Fruit fly (Drosophila melanogaster) whole organism, embryonic: ENCODE data around the gene CG12123.
A peak's percentile ranks its signal among the peaks of the same experiment; 100 is the strongest.

ENCODE experiments used
- B-H2 ChIP-seq: fragments of 200-800 bp; sonication (Bioruptor generic); optimal IDR thresholded peaks from 2 replicates; lab custom pipeline; 2018; ENCODE audit warnings: missing biosample characterization, mild to moderate bottlenecking, missing genetic modification characterization
- CG10543 ChIP-seq: fragments of 200-800 bp; sonication (Bioruptor generic); optimal IDR thresholded peaks from 3 replicates; lab custom pipeline; 2017; ENCODE audit warnings: missing biosample characterization, mild to moderate bottlenecking, missing genetic modification characterization, moderate library complexity
- CG12219 ChIP-seq: fragments of 200-800 bp; sonication (Bioruptor generic); optimal IDR thresholded peaks from 3 replicates; lab custom pipeline; 2018; ENCODE audit warnings: missing biosample characterization, mild to moderate bottlenecking, missing genetic modification characterization
- CG1233 ChIP-seq: fragments of 200-800 bp; sonication (Bioruptor generic); optimal IDR thresholded peaks from 4 replicates; lab custom pipeline; 2018; ENCODE audit warnings: missing biosample characterization, mild to moderate bottlenecking, missing genetic modification characterization
- CG15073 ChIP-seq: fragments of 200-800 bp; sonication (Bioruptor generic); optimal IDR thresholded peaks from 2 replicates; lab custom pipeline; 2016; ENCODE audit warnings: missing biosample characterization, missing genetic modification characterization
- CG15479 ChIP-seq: fragments of 200-800 bp; sonication (Bioruptor generic); optimal IDR thresholded peaks from 3 replicates; lab custom pipeline; 2019; ENCODE audit warnings: missing biosample characterization, mild to moderate bottlenecking, missing genetic modification characterization, moderate library complexity
- CG17385 ChIP-seq: fragments of 200-800 bp; sonication (Bioruptor generic); optimal IDR thresholded peaks from 3 replicates; lab custom pipeline; 2018; ENCODE audit warnings: missing biosample characterization, mild to moderate bottlenecking, missing genetic modification characterization
- CG2678 ChIP-seq: fragments of 200-800 bp; sonication (Bioruptor generic); optimal IDR thresholded peaks from 3 replicates; lab custom pipeline; 2019; ENCODE audit warnings: missing biosample characterization, mild to moderate bottlenecking, missing genetic modification characterization, moderate library complexity
- CG3163 ChIP-seq: fragments of 200-800 bp; sonication (Bioruptor generic); optimal IDR thresholded peaks from 3 replicates; lab custom pipeline; 2016; ENCODE audit warnings: missing biosample characterization, missing genetic modification characterization
- CG32767 ChIP-seq: fragments of 200-800 bp; sonication (Bioruptor generic); IDR thresholded peaks from 2 replicates; pipeline ENCODE4 v1.3.6; 2022; ENCODE audit warnings: missing biosample characterization, missing genetic modification characterization
- CG4360 ChIP-seq: fragments of 200-800 bp; sonication (Bioruptor generic); IDR thresholded peaks from 2 replicates; pipeline ENCODE4 v1.3.6; 2022; ENCODE audit warnings: missing biosample characterization, missing genetic modification characterization
- CG4730 ChIP-seq: fragments of 200-800 bp; sonication (Bioruptor generic); IDR thresholded peaks from 2 replicates; pipeline ENCODE4 v1.3.6; 2022; ENCODE audit warnings: missing biosample characterization, missing genetic modification characterization
- CG4820 ChIP-seq: fragments of 200-800 bp; sonication (Bioruptor generic); optimal IDR thresholded peaks from 3 replicates; lab custom pipeline; 2016; ENCODE audit warnings: missing biosample characterization, missing genetic modification characterization
- CG6683 ChIP-seq: fragments of 200-800 bp; sonication (Bioruptor generic); optimal IDR thresholded peaks from 2 replicates; lab custom pipeline; 2017; ENCODE audit warnings: missing biosample characterization, mild to moderate bottlenecking, missing genetic modification characterization, missing genetic modification reagents
- CG6854 ChIP-seq: fragments of 200-800 bp; sonication (Bioruptor generic); optimal IDR thresholded peaks from 3 replicates; lab custom pipeline; 2017; ENCODE audit warnings: missing biosample characterization, mild to moderate bottlenecking, missing genetic modification characterization
- CG7745 ChIP-seq: fragments of 200-800 bp; sonication (Bioruptor generic); optimal IDR thresholded peaks from 2 replicates; lab custom pipeline; 2018; ENCODE audit warnings: missing biosample characterization, mild to moderate bottlenecking, missing genetic modification characterization, moderate library complexity
- CG7987 ChIP-seq: fragments of 200-800 bp; sonication (Bioruptor generic); optimal IDR thresholded peaks from 2 replicates; lab custom pipeline; 2018; ENCODE audit warnings: missing biosample characterization, mild to moderate bottlenecking, missing genetic modification characterization, moderate library complexity
- CG9817 ChIP-seq: fragments of 200-800 bp; sonication (Bioruptor generic); optimal IDR thresholded peaks from 2 replicates; lab custom pipeline; 2018; ENCODE audit warnings: missing biosample characterization, mild to moderate bottlenecking, missing genetic modification characterization, moderate library complexity
- D ChIP-seq, 2 experiments: fragments of 200-800 bp in 1 of 2; fragments of >200 bp in 1 of 2; sonication (Bioruptor generic) in 1 of 2; optimal IDR thresholded peaks; 2 replicates in 1 of 2; 3 replicates in 1 of 2; lab custom pipeline; 2017; ENCODE audit warnings: mild to moderate bottlenecking in 1 of 2, missing biosample characterization in 1 of 2, missing genetic modification characterization in 1 of 2, missing genetic modification reagents in 1 of 2
- H2.0 ChIP-seq: fragments of 200-800 bp; sonication (Bioruptor generic); IDR thresholded peaks from 2 replicates; pipeline ENCODE4 v1.3.6; 2022; ENCODE audit warnings: missing biosample characterization, missing genetic modification characterization
- Med ChIP-seq: fragments of 200-800 bp; sonication (Bioruptor generic); peaks from one replicate; lab custom pipeline; 2016; ENCODE audit warnings: missing biosample characterization, missing genetic modification characterization, mild to moderate bottlenecking, inconsistent platforms, moderate library complexity
- Pdp1 ChIP-seq, 2 experiments: fragments of 200-800 bp; sonication (Bioruptor generic); optimal IDR thresholded peaks; 3 replicates each; lab custom pipeline; 2016; ENCODE audit warnings: missing biosample characterization in 2 of 2, missing genetic modification characterization in 2 of 2, mild to moderate bottlenecking in 1 of 2, moderate library complexity in 1 of 2
- Rfx ChIP-seq: fragments of 200-800 bp; sonication (Bioruptor generic); IDR thresholded peaks from 2 replicates; pipeline ENCODE4 v1.3.6; 2022; ENCODE audit warnings: missing biosample characterization, missing genetic modification characterization
- Trl ChIP-seq, 3 experiments: fragments of >200 bp in 2 of 3; fragments of 200-800 bp in 1 of 3; sonication (Bioruptor generic) in 1 of 3; optimal IDR thresholded peaks; 2 replicates in 1 of 3; 3 replicates in 2 of 3; lab custom pipeline; 2016 to 2017; ENCODE audit warnings: missing biosample characterization in 1 of 3, missing genetic modification characterization in 1 of 3
- Xbp1 ChIP-seq: fragments of 200-800 bp; sonication (Bioruptor generic); optimal IDR thresholded peaks from 3 replicates; lab custom pipeline; 2016; ENCODE audit warnings: missing biosample characterization, mild to moderate bottlenecking, missing genetic modification characterization
- abd-A ChIP-seq: fragments of 200-800 bp; sonication (Bioruptor generic); optimal IDR thresholded peaks from 3 replicates; lab custom pipeline; 2019; ENCODE audit warnings: missing biosample characterization, mild to moderate bottlenecking, missing genetic modification characterization, moderate library complexity
- bsh ChIP-seq, 2 experiments: fragments of 200-800 bp; sonication (Bioruptor generic); optimal IDR thresholded peaks; 2 replicates each; lab custom pipeline; 2017 to 2018; ENCODE audit warnings: mild to moderate bottlenecking in 2 of 2, missing biosample characterization in 2 of 2, missing genetic modification characterization in 2 of 2, moderate library complexity in 1 of 2
- cg ChIP-seq: fragments of 200-800 bp; sonication (Bioruptor generic); optimal IDR thresholded peaks from 3 replicates; lab custom pipeline; 2019; ENCODE audit warnings: missing biosample characterization, mild to moderate bottlenecking, missing genetic modification characterization, moderate library complexity
- cwo ChIP-seq: fragments of 200-800 bp; sonication (Bioruptor generic); optimal IDR thresholded peaks from 3 replicates; lab custom pipeline; 2017; ENCODE audit warnings: missing biosample characterization, missing genetic modification characterization, mild to moderate bottlenecking, moderate library complexity, missing genetic modification reagents
- exex ChIP-seq: fragments of 200-800 bp; sonication (Bioruptor generic); optimal IDR thresholded peaks from 4 replicates; lab custom pipeline; 2018; ENCODE audit warnings: missing biosample characterization, mild to moderate bottlenecking, missing genetic modification characterization, moderate library complexity
- ftz-f1 ChIP-seq: fragments of 200-800 bp; sonication (Bioruptor generic); optimal IDR thresholded peaks from 2 replicates; lab custom pipeline; 2016; ENCODE audit warnings: missing biosample characterization, missing genetic modification characterization
- gcm ChIP-seq: fragments of 200-800 bp; sonication (Bioruptor generic); optimal IDR thresholded peaks from 2 replicates; lab custom pipeline; 2019; ENCODE audit warnings: missing biosample characterization, mild to moderate bottlenecking, missing genetic modification characterization, moderate library complexity
- grau ChIP-seq: fragments of 200-800 bp; optimal IDR thresholded peaks from 3 replicates; lab custom pipeline; 2019; ENCODE audit warnings: missing biosample characterization, mild to moderate bottlenecking, missing genetic modification characterization, moderate library complexity
- insv ChIP-seq, 2 experiments: fragments of 200-800 bp; sonication (Bioruptor generic); optimal IDR thresholded peaks; 3 replicates each; lab custom pipeline; 2016 to 2018; ENCODE audit warnings: missing biosample characterization in 2 of 2, missing genetic modification characterization in 2 of 2
- lab ChIP-seq: fragments of 200-800 bp; sonication (Bioruptor generic); optimal IDR thresholded peaks from 3 replicates; lab custom pipeline; 2017; ENCODE audit warnings: missing biosample characterization, missing genetic modification characterization, mild to moderate bottlenecking, moderate library complexity, missing genetic modification reagents
- mirr ChIP-seq: fragments of 200-800 bp; sonication (Bioruptor generic); optimal IDR thresholded peaks from 3 replicates; lab custom pipeline; 2018; ENCODE audit warnings: missing biosample characterization, mild to moderate bottlenecking, missing genetic modification characterization
- nom ChIP-seq: fragments of 200-800 bp; sonication (Bioruptor generic); optimal IDR thresholded peaks from 2 replicates; lab custom pipeline; 2017; ENCODE audit warnings: missing biosample characterization, missing genetic modification characterization, mild to moderate bottlenecking, moderate library complexity, missing genetic modification reagents
- pb ChIP-seq: fragments of 200-800 bp; sonication (Bioruptor generic); optimal IDR thresholded peaks from 3 replicates; lab custom pipeline; 2016; ENCODE audit warnings: missing biosample characterization, missing genetic modification characterization
- pros ChIP-seq: fragments of 200-800 bp; sonication (Bioruptor generic); optimal IDR thresholded peaks from 3 replicates; lab custom pipeline; 2019; ENCODE audit warnings: missing biosample characterization, mild to moderate bottlenecking, missing genetic modification characterization, moderate library complexity
- repo ChIP-seq: fragments of 200-800 bp; sonication (Bioruptor generic); optimal IDR thresholded peaks from 2 replicates; lab custom pipeline; 2016; ENCODE audit warnings: missing biosample characterization, missing genetic modification characterization
- sd ChIP-seq: fragments of 200-800 bp; sonication (Bioruptor generic); optimal IDR thresholded peaks from 3 replicates; lab custom pipeline; 2018; ENCODE audit warnings: missing biosample characterization, mild to moderate bottlenecking, missing genetic modification characterization, moderate library complexity
- z ChIP-seq: fragments of 200-800 bp; sonication (Bioruptor generic); IDR thresholded peaks from 3 replicates; pipeline ENCODE4 v1.3.6; 2022; ENCODE audit warnings: missing biosample characterization, missing genetic modification characterization
- zen ChIP-seq: fragments of 200-800 bp; sonication (Bioruptor generic); optimal IDR thresholded peaks from 3 replicates; lab custom pipeline; 2018; ENCODE audit warnings: missing biosample characterization, mild to moderate bottlenecking, missing genetic modification characterization, moderate library complexity

The CG12123 gene

dm6 chrX:8413513-8414113 lies 28.5 kb downstream of the CG12123 start (continued):
- TF ChIP-seq CG7745 (tag; lab: Kevin White, UChicago) (no peak), CG3163 (no peak), Trl (optimal IDR thresholded peaks at IDR 0.05; lab: Kevin White, UChicago) (peak; percentile 44 to 78), Trl (GFP tag; optimal IDR thresholded peaks at IDR 0.05; lab: Kevin White, UChicago) (no peak), Rfx (GFP tag; lab: Robert Waterston, UW) (0 out of 2 replicates have a peak, but pooled peaks have one; percentile 10), grau (peak; percentile 21)

dm6 chrX:8412197-8413160 lies 29.7 kb downstream of the CG12123 start:
- TF ChIP-seq H2.0 (no peak), cwo (GFP tag; lab: Kevin White, UChicago) (peak; percentile 25), CG9817 (no peak), CG4360 (GFP tag; lab: Robert Waterston, UW) (peak; percentile 71), CG7987 (GFP tag; lab: Kevin White, UChicago) (peak; percentile 26), exex (tag; lab: Kevin White, UChicago) (peak; percentile 41), Med (peak; percentile 52), CG1233 (GFP tag; lab: Kevin White, UChicago) (no peak), mirr (GFP tag; lab: Kevin White, UChicago) (peak; percentile 79), gcm (GFP tag; lab: Kevin White, UChicago) (peak; percentile 70), nom (GFP tag; lab: Kevin White, UChicago) (peak; percentile 22), B-H2 (no peak), CG17385 (GFP tag; lab: Kevin White, UChicago) (peak; percentile 73), abd-A (tag; lab: Kevin White, UChicago) (peak; percentile 23), CG6683 (GFP tag; lab: Kevin White, UChicago) (no peak), CG6854 (GFP tag; lab: Kevin White, UChicago) (peak; percentile 9), zen (tag; lab: Kevin White, UChicago) (peak; percentile 25), CG15073 (GFP tag; lab: Kevin White, UChicago) (peak; percentile 71), CG4820 (no peak), pb (GFP tag; lab: Kevin White, UChicago) (no peak), z (GFP tag; lab: Robert Waterston, UW) (0 out of 3 replicates have a peak, but pooled peaks have one; percentile 34), lab (GFP tag; lab: Kevin White, UChicago) (peak; percentile 49), pros (peak; percentile 76), CG32767 (GFP tag; lab: Robert Waterston, UW) (0 out of 2 replicates have a peak, but pooled peaks have one; percentile 11), sd (tag; lab: Kevin White, UChicago) (peak; percentile 16), repo (GFP tag; lab: Kevin White, UChicago) (no peak), CG15479 (GFP tag; lab: Kevin White, UChicago) (peak; percentile 86), insv (GFP tag; optimal IDR thresholded peaks at IDR 0.05; lab: Kevin White, UChicago) (no peak), ftz-f1 (GFP tag; lab: Kevin White, UChicago) (peak; percentile 17), CG2678 (tag; lab: Kevin White, UChicago) (peak; percentile 23), CG4730 (GFP tag; lab: Robert Waterston, UW) (no peak), Xbp1 (GFP tag; lab: Kevin White, UChicago) (no peak), D (optimal IDR thresholded peaks at IDR 0.05; lab: Kevin White, UChicago) (peak; percentile 44), D (GFP tag; optimal IDR thresholded peaks at IDR 0.05; lab: Kevin White, UChicago) (no peak), CG10543 (GFP tag; lab: Kevin White, UChicago) (peak; percentile 68), bsh (GFP tag; optimal IDR thresholded peaks at IDR 0.05; lab: Kevin White, UChicago) (no peak), Trl (optimal IDR thresholded peaks at IDR 0.05; lab: Kevin White, UChicago) (peak; percentile 27 to 54), Trl (GFP tag; optimal IDR thresholded peaks at IDR 0.05; lab: Kevin White, UChicago) (no peak), cg (peak; percentile 83), CG12219 (no peak), Pdp1 (GFP tag; optimal IDR thresholded peaks at IDR 0.05; lab: Kevin White, UChicago) (peak in 1 of 2 experiments; percentile 96)
